Worm (Caenorhabditis elegans) whole organism, dauer: ENCODE results near the gene H34I24.1.
"Not testable (repeated sequence)": the region's sequence is repeated elsewhere in the genome, so short reads cannot be mapped to it uniquely, and the experiment has no call there.

Experiments used
- unc-62 ChIP-seq: sonication (generic microtip); optimal IDR thresholded peaks from 2 replicates; lab custom pipeline; 2017; ENCODE audit warnings: missing biosample characterization, missing genetic modification reagents, missing genetic modification characterization

H34I24.1 gene

DNA sequence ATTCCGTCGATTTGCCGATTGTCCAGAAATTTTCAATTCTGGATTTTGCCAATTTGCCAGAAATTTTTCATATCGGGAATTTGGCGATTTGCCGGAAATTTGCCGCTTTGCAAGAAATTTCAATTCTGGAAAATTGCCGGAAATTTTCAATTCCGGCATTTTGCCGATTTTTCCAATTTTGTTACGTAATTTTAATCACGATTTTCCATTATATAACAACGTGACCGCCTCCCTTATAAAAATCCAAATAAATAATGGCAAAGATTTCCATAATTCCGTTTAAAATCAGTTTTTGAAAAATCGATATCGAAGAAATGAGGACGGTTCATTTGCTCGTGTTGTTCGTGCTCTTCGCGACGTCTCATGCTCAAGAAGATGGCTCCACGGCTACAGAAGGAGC, at the start of gene H34I24.1:
TSS of gene H34I24.1 (plus strand) at position 301 of the 400 bp plus-strand sequence.
- not testable (repeated sequence) for TF ChIP-seq unc-62

ce11 chrIII:2800743-2801142, 46.1 kb upstream of the H34I24.1 start:
- no peak for TF ChIP-seq unc-62

- no peak for TF ChIP-seq unc-62
Observed at ce11 chrIII:2801800-2802515, 44.9 kb upstream of the H34I24.1 start, which contains the start of the genes twk-45 and Y71H2AM.25. TSS of gene twk-45 (minus strand) at chrIII:2801900. TSS of gene Y71H2AM.25 (plus strand) at chrIII:2802465.

- TF ChIP-seq unc-62: no peak
Observed at ce11 chrIII:2804461-2804860, 42.4 kb upstream of the H34I24.1 start.

DNA sequence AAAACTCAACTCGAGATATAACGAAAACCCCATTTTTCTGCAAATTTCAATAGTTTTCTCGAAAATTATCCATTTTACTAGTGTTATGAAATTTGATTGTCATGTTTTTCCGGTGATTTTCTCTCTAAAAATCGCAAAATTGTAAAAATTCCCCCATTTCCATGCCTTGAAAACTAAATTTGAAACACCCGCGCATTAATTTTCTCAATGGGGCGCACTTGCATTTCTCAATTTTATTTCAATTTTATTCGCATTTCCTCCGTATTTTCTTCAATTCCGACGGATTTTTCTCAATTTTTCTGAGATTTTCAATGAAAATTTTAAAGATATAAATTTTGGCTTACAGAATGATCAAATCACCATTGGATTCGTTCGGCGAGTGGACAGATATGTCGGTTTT, 41.8 kb upstream of the H34I24.1 start, which contains the start of gene Y71H2AM.3:
TSS of gene Y71H2AM.3 (plus strand) at position 347 of the 400 bp plus-strand sequence.
- no peak for TF ChIP-seq unc-62

DNA sequence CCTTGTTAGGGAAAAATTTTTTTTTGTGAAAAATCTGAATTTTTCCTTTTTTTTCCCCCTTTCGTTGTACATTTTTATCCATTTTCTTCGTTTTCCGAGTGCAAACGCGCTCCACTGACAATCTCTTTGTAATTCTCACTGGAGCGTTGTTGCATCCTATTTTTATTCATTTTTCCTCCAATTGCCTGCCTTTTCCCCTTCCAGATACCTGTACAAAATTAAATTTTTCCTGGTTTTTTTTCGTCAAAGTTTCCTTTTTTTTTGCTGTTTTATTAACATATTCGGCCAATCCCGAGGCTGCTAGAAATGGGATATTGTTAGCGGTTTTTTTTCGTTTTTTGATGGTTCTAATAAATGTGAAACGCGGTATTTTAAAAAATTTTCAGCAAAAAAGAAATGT, 35.4 kb upstream of the H34I24.1 start:
- TF ChIP-seq unc-62: no peak

ce11 chrIII:2814919-2815554, 31.8 kb upstream of the H34I24.1 start, which contains the start of gene tufm-1:
TSS of gene tufm-1 (minus strand) at chrIII:2814969.
- no peak for TF ChIP-seq unc-62

ce11 chrIII:2816205-2816923, 30.5 kb upstream of the H34I24.1 start:
- no peak for TF ChIP-seq unc-62

- TF ChIP-seq unc-62: no peak
Observed at ce11 chrIII:2817847-2818246, 29.0 kb upstream of the H34I24.1 start.

ce11 chrIII:2818980-2819379, 27.9 kb upstream of the H34I24.1 start, which contains the start of gene pipp-4P:
TSS of gene pipp-4P (plus strand) at chrIII:2819280.
- TF ChIP-seq unc-62: no peak

DNA sequence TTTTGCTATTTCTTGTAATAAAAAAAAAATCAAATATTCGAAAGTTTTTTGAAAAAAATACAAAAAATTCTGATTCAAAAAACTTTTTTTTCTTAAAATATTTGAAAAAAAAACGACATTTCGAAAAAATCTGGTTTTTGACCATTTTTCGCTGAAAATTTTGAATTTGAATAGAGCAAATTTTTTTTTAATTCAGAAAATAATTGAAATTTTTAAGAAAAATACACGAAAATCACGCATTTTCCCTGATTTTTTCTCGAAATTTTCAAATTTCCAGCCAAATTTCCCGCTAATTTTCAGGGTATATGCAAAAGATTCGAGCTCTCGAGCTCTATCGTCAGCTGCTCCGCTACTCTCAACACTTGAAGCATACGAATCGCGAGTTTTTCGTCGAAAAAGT, 20.1 kb upstream of the H34I24.1 start, which contains the start of gene Y71H2AM.1:
TSS of gene Y71H2AM.1 (plus strand) at position 301 of the 400 bp plus-strand sequence.
- no peak for TF ChIP-seq unc-62

ce11 chrIII:2832483-2832882, 14.4 kb upstream of the H34I24.1 start, which contains the start of gene Y71H2AM.29:
TSS of gene Y71H2AM.29 (plus strand) at chrIII:2832783.
- no peak for TF ChIP-seq unc-62

DNA sequence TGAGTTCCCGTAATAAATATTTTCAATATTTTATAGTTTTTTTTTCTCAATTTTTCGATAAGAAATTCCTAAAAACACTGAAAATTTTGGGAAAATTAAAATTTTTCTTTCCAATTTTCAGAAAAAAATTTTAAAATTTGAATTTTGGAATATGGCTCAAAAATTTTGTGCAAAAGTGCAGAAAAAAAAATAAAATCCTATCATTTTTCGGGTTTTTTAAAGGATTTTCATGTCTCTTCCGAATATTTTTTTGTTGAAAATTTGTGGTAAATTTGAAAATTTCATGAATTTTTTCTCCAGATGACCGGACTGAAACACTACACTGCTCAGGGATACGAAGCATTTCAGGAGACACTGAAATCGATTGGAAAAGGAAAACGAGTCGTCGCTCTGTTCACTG, 12.5 kb upstream of the H34I24.1 start, which contains the start of gene txdc-17:
TSS of gene txdc-17 (plus strand) at position 301 of the 400 bp plus-strand sequence.
- TF ChIP-seq unc-62: no peak

DNA sequence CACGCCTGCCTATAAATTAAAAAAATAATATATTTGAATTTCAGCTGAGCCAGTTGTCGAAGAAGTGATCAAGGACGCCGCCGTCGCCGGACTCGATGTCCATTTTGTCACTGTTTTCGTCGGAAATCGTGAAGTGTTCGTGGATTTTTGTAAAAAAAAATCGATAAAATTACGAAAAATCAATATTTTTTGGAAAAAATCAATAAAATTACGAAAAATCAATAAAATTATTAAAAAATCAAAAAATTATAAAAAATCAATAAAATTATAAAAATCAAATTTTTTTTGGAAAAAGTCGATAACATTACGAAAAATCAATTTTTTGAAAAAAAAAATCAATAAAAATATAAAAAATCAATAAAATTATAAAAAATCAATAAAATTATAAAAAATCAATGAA, 11.8 kb upstream of the H34I24.1 start:
- no peak for TF ChIP-seq unc-62

DNA sequence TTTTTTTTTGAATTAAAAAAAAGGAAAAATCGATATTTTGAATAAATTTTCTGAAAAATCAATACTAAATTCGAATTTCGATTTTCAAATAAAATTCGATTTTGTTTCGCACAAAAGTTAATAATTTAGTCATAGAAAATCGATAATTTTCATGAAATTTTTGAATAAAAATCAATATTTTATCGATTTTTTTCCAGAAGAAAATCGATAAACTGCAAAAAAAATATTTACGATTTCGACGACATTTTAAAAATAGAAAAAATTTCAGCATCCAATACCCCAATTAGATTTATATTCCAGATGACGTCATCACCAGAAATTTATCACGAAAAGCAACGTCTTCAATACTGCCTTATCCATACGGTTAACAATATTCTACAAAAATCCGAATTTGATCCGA, 10.5 kb upstream of the H34I24.1 start, which contains the start of gene josd-1:
TSS of gene josd-1 (plus strand) at position 301 of the 400 bp plus-strand sequence.
- TF ChIP-seq unc-62: no peak

ce11 chrIII:2840877-2841540, 5.8 kb upstream of the H34I24.1 start, which contains the start of gene Y71H2AR.2:
TSS of gene Y71H2AR.2 (minus strand) at chrIII:2840927.
- TF ChIP-seq unc-62: no peak
